Worm (Caenorhabditis elegans) whole organism, mixed stage, embryonic: Measurements from ENCODE around the gene Y56A3A.22.

ENCODE experiments used
- ceh-39 ChIP-seq: fragments of 150-350 bp; optimal IDR thresholded peaks from 2 replicates; lab custom pipeline; 2014; ENCODE audit warnings: missing biosample characterization, missing genetic modification characterization
- ces-1 ChIP-seq: fragments of 150-350 bp; optimal IDR thresholded peaks from 2 replicates; lab custom pipeline; 2014; ENCODE audit warnings: missing biosample characterization, missing genetic modification reagents, missing genetic modification characterization
- cnd-1 ChIP-seq: fragments of 200-800 bp; sonication (Bioruptor generic); optimal IDR thresholded peaks from 2 replicates; lab custom pipeline; 2018; ENCODE audit warnings: mild to moderate bottlenecking, missing genetic modification characterization, missing compliant biosample characterization
- drap-1 ChIP-seq: fragments of 200-800 bp; sonication (Bioruptor generic); optimal IDR thresholded peaks from 3 replicates; lab custom pipeline; 2018; ENCODE audit warnings: mild to moderate bottlenecking, missing genetic modification characterization, missing compliant biosample characterization
- elt-1 ChIP-seq: sonication (generic microtip); optimal IDR thresholded peaks from 2 replicates; lab custom pipeline; 2017; ENCODE audit warnings: missing genetic modification characterization, mild to moderate bottlenecking, missing compliant biosample characterization, antibody characterized with exemption, moderate library complexity, borderline replicate concordance; ENCODE audit not compliant: insufficient read depth
- elt-3 ChIP-seq: fragments of 150-350 bp; optimal IDR thresholded peaks from 2 replicates; lab custom pipeline; 2014; ENCODE audit warnings: missing biosample characterization, missing genetic modification characterization
- lsy-2 ChIP-seq: fragments of 150-350 bp; optimal IDR thresholded peaks from 2 replicates; lab custom pipeline; 2014; ENCODE audit warnings: missing biosample characterization, missing genetic modification characterization
- mep-1 ChIP-seq: fragments of 150-350 bp; optimal IDR thresholded peaks from 2 replicates; lab custom pipeline; 2017; ENCODE audit warnings: missing biosample characterization, missing genetic modification reagents, missing genetic modification characterization, inconsistent platforms
- nhr-12 ChIP-seq: fragments of 150-350 bp; optimal IDR thresholded peaks from 2 replicates; lab custom pipeline; 2014; ENCODE audit warnings: missing biosample characterization, missing genetic modification characterization
- snpc-4 ChIP-seq: fragments of 150-350 bp; optimal IDR thresholded peaks from 2 replicates; lab custom pipeline; 2014; ENCODE audit warnings: missing biosample characterization, missing genetic modification characterization
- unc-120 ChIP-seq: sonication (generic microtip); optimal IDR thresholded peaks from 2 replicates; lab custom pipeline; 2017; ENCODE audit warnings: missing genetic modification characterization, missing compliant biosample characterization; ENCODE audit not compliant: poor library complexity, severe bottlenecking
- unc-39 ChIP-seq: fragments of 150-350 bp; optimal IDR thresholded peaks from 2 replicates; lab custom pipeline; 2014; ENCODE audit warnings: missing biosample characterization, missing genetic modification characterization
- unc-62 ChIP-seq: fragments of 150-350 bp; optimal IDR thresholded peaks from 2 replicates; lab custom pipeline; 2014; ENCODE audit warnings: missing biosample characterization, missing genetic modification reagents, missing genetic modification characterization

- TF ChIP-seq nhr-12 (tag; lab: Kevin White, UChicago) (no peak), drap-1 (no peak), elt-3 (no peak), ces-1 (GFP tag; lab: Kevin White, UChicago) (no peak), unc-62 (GFP tag; lab: Kevin White, UChicago) (no peak), lsy-2 (no peak), snpc-4 (tag; lab: Kevin White, UChicago) (no peak), ceh-39 (tag; lab: Kevin White, UChicago) (no peak), elt-1 (tag; lab: Kevin White, UChicago) (no peak), mep-1 (tag; lab: Kevin White, UChicago) (no peak), unc-39 (tag; lab: Kevin White, UChicago) (no peak), unc-120 (tag; lab: Kevin White, UChicago) (no peak), cnd-1 (tag; lab: Kevin White, UChicago) (no peak)
Measured at ce11 chrIII:11891335-11891734, 30.2 kb upstream of the Y56A3A.22 start, which contains the start of gene faah-5.
